Worm (Caenorhabditis elegans) whole organism, L4/young adult: Measurements from ENCODE around the gene C08A9.10.

Source experiments
- W03F9.2 ChIP-seq: fragments of 150-350 bp; optimal IDR thresholded peaks from 2 replicates; lab custom pipeline; 2014; ENCODE audit warnings: missing biosample characterization, missing genetic modification characterization
- dao-5 ChIP-seq: sonication (generic microtip); optimal IDR thresholded peaks from 2 replicates; lab custom pipeline; 2016; ENCODE audit warnings: missing genotype, missing genetic modification characterization, moderate library complexity, missing compliant biosample characterization
- him-1 ChIP-seq: sonication (generic microtip); optimal IDR thresholded peaks from 2 replicates; lab custom pipeline; 2016; ENCODE audit warnings: missing genotype, missing genetic modification reagents, missing genetic modification characterization, missing compliant biosample characterization

DNA sequence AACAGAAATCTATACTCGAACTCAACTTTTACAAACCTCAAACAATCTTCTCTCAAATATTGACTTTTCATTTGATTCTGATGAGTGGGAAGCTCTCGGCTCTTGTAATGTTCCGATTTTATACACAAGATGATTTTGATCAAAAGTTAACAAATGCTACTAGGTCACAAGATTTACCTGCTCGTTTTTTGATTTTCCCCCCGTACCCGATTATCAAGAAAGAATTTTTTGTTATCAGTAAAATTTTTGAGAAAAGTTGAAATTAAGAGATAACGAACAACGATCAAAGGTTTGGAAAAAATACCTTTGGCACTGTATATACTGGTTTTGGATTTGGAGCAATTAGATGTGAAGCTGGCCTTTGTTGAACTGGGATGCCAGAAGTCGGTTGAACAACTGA is 16.2 kb upstream of the C08A9.10 start:
- no peak for TF ChIP-seq dao-5 (tag; lab: Kevin White, UChicago)
- TF ChIP-seq him-1 (tag; lab: Kevin White, UChicago) = no peak
- TF ChIP-seq W03F9.2 (tag; lab: Kevin White, UChicago) = no peak
